Worm (Caenorhabditis elegans) whole organism, early embryonic: ENCODE measurements around the gene ugt-52.

Source experiments
- B0310.2 ChIP-seq: sonication (generic microtip); optimal IDR thresholded peaks from 2 replicates; lab custom pipeline; 2016; ENCODE audit warnings: mild to moderate bottlenecking, missing genetic modification characterization, missing compliant biosample characterization
- F13C5.2 ChIP-seq: sonication (generic microtip); optimal IDR thresholded peaks from 2 replicates; lab custom pipeline; 2017; ENCODE audit warnings: mild to moderate bottlenecking, missing genetic modification characterization, inconsistent platforms, missing compliant biosample characterization
- ama-1 ChIP-seq: fragments of 150-350 bp; optimal IDR thresholded peaks from 2 replicates; lab custom pipeline; 2014
- ceh-13 ChIP-seq: fragments of 200-800 bp; sonication (Bioruptor generic); optimal IDR thresholded peaks from 2 replicates; lab custom pipeline; 2018; ENCODE audit warnings: mild to moderate bottlenecking, missing genetic modification characterization, missing compliant biosample characterization
- ceh-36 ChIP-seq: sonication (generic microtip); optimal IDR thresholded peaks from 2 replicates; lab custom pipeline; 2016; ENCODE audit warnings: missing genetic modification characterization, inconsistent platforms, missing compliant biosample characterization
- flt-1 ChIP-seq: fragments of 200-800 bp; sonication (Bioruptor generic); IDR thresholded peaks from 2 replicates; pipeline ENCODE4 v1.3.6; 2022; ENCODE audit warnings: missing genetic modification characterization, missing compliant biosample characterization
- hmg-4 ChIP-seq: fragments of 200-800 bp; sonication (Bioruptor generic); optimal IDR thresholded peaks from 2 replicates; lab custom pipeline; 2018; ENCODE audit warnings: mild to moderate bottlenecking, missing genetic modification characterization, missing compliant biosample characterization
- hnd-1 ChIP-seq: sonication (generic microtip); optimal IDR thresholded peaks from 2 replicates; lab custom pipeline; 2016; ENCODE audit warnings: missing genetic modification characterization, missing compliant biosample characterization
- tbx-11 ChIP-seq: fragments of 200-800 bp; sonication (Bioruptor generic); IDR thresholded peaks from 2 replicates; pipeline ENCODE4 v1.3.6; 2022; ENCODE audit warnings: missing genetic modification characterization, missing compliant biosample characterization
- tbx-37 ChIP-seq: fragments of 200-800 bp; sonication (Bioruptor generic); conservative IDR thresholded peaks from 2 replicates; pipeline ENCODE4 v1.3.6; 2022; ENCODE audit warnings: missing genetic modification reagents, missing genetic modification characterization, missing compliant biosample characterization

- no peak for TF ChIP-seq ceh-13 (GFP tag; lab: Kevin White, UChicago)
- TF ChIP-seq ama-1 (lab: Kevin White, UChicago): no peak
- no peak for TF ChIP-seq flt-1 (GFP tag; lab: Robert Waterston, UW)
- no peak for TF ChIP-seq ceh-36
- TF ChIP-seq tbx-11 (GFP tag; lab: Robert Waterston, UW): no peak
- no peak for TF ChIP-seq B0310.2 (tag; lab: Kevin White, UChicago)
- no peak for TF ChIP-seq hmg-4
- no peak for TF ChIP-seq F13C5.2 (tag; lab: Kevin White, UChicago)
- no peak for TF ChIP-seq hnd-1 (tag; lab: Kevin White, UChicago)
- TF ChIP-seq tbx-37: no peak
Measured at ce11 chrIV:756421-756820, 22.2 kb upstream of the ugt-52 start, which contains the start of gene srt-23.
